Fruit fly (Drosophila melanogaster) whole organism, embryonic: ENCODE measurements around the gene CG32425.

Source experiments
- Adf1 ChIP-seq: fragments of 200-800 bp; sonication (Bioruptor generic); IDR thresholded peaks from 2 replicates; pipeline ENCODE4 v1.3.6; 2022; ENCODE audit warnings: missing biosample characterization, missing genetic modification characterization
- Antp ChIP-seq: fragments of 200-800 bp; sonication (Bioruptor generic); optimal IDR thresholded peaks from 3 replicates; lab custom pipeline; 2016; ENCODE audit warnings: missing biosample characterization, missing genetic modification characterization
- Awh ChIP-seq: fragments of 200-800 bp; sonication (Bioruptor generic); IDR thresholded peaks from 2 replicates; pipeline ENCODE4, ENCODE4 v1.3.6; 2022; ENCODE audit warnings: missing biosample characterization, missing genetic modification characterization
- CG10147 ChIP-seq: fragments of 200-800 bp; sonication (Bioruptor generic); optimal IDR thresholded peaks from 2 replicates; lab custom pipeline; 2019; ENCODE audit warnings: missing biosample characterization, mild to moderate bottlenecking, missing genetic modification characterization, moderate library complexity
- CG1024 ChIP-seq: fragments of 200-800 bp; sonication (Bioruptor generic); IDR thresholded peaks from 2 replicates; pipeline ENCODE4 v1.3.6; 2022; ENCODE audit warnings: missing biosample characterization, missing genetic modification characterization
- CG11504 ChIP-seq: fragments of 200-800 bp; sonication (Bioruptor generic); optimal IDR thresholded peaks from 3 replicates; lab custom pipeline; 2019; ENCODE audit warnings: missing biosample characterization, mild to moderate bottlenecking, missing genetic modification characterization, moderate library complexity
- CG12391 ChIP-seq: fragments of 200-800 bp; sonication (Bioruptor generic); optimal IDR thresholded peaks from 3 replicates; lab custom pipeline; 2018; ENCODE audit warnings: missing biosample characterization, mild to moderate bottlenecking, missing genetic modification characterization, moderate library complexity
- CG14965 ChIP-seq: fragments of 200-800 bp; sonication (Bioruptor generic); optimal IDR thresholded peaks from 2 replicates; lab custom pipeline; 2016; ENCODE audit warnings: missing biosample characterization, missing genetic modification characterization, borderline replicate concordance
- CG15479 ChIP-seq: fragments of 200-800 bp; sonication (Bioruptor generic); optimal IDR thresholded peaks from 3 replicates; lab custom pipeline; 2019; ENCODE audit warnings: missing biosample characterization, mild to moderate bottlenecking, missing genetic modification characterization, moderate library complexity
- CG15696 ChIP-seq: fragments of 200-800 bp; sonication (Bioruptor generic); optimal IDR thresholded peaks from 2 replicates; lab custom pipeline; 2019; ENCODE audit warnings: missing biosample characterization, mild to moderate bottlenecking, missing genetic modification characterization, moderate library complexity
- CG17829 ChIP-seq: fragments of 200-800 bp; optimal IDR thresholded peaks from 2 replicates; lab custom pipeline; 2019; ENCODE audit warnings: missing biosample characterization, mild to moderate bottlenecking, missing genetic modification characterization, moderate library complexity
- CG18476 ChIP-seq: fragments of 200-800 bp; sonication (Bioruptor generic); optimal IDR thresholded peaks from 2 replicates; lab custom pipeline; 2016; ENCODE audit warnings: missing biosample characterization, mild to moderate bottlenecking, missing genetic modification characterization
- CG18599 ChIP-seq: fragments of 200-800 bp; sonication (Bioruptor generic); optimal IDR thresholded peaks from 3 replicates; lab custom pipeline; 2017; ENCODE audit warnings: missing biosample characterization, missing genetic modification characterization, mild to moderate bottlenecking, moderate library complexity, missing genetic modification reagents
- CG34422 ChIP-seq: fragments of 200-800 bp; sonication (Bioruptor generic); IDR thresholded peaks from 3 replicates; pipeline ENCODE4 v1.3.6; 2022; ENCODE audit warnings: missing biosample characterization, missing genetic modification characterization
- CG43689 ChIP-seq: fragments of 200-800 bp; sonication (Bioruptor generic); IDR thresholded peaks from 2 replicates; pipeline ENCODE4 v1.3.6; 2022; ENCODE audit warnings: missing biosample characterization, missing genetic modification characterization
- CG5180 ChIP-seq: fragments of 200-800 bp; sonication (Bioruptor generic); optimal IDR thresholded peaks from 3 replicates; lab custom pipeline; 2017; ENCODE audit warnings: missing biosample characterization, missing genetic modification characterization, mild to moderate bottlenecking, moderate library complexity, missing genetic modification reagents
- CG6683 ChIP-seq: fragments of 200-800 bp; sonication (Bioruptor generic); optimal IDR thresholded peaks from 2 replicates; lab custom pipeline; 2017; ENCODE audit warnings: missing biosample characterization, mild to moderate bottlenecking, missing genetic modification characterization, missing genetic modification reagents
- CG8359 ChIP-seq: fragments of 200-800 bp; sonication (Bioruptor generic); optimal IDR thresholded peaks from 2 replicates; lab custom pipeline; 2017; ENCODE audit warnings: missing biosample characterization, mild to moderate bottlenecking, missing genetic modification characterization, borderline replicate concordance
- CG8765 ChIP-seq: fragments of 200-800 bp; sonication (Bioruptor generic); IDR thresholded peaks from 2 replicates; pipeline ENCODE4 v1.3.6; 2022; ENCODE audit warnings: missing biosample characterization, missing genetic modification characterization
- CG9797 ChIP-seq: fragments of 200-800 bp; sonication (Bioruptor generic); optimal IDR thresholded peaks from 3 replicates; lab custom pipeline; 2018; ENCODE audit warnings: missing biosample characterization, mild to moderate bottlenecking, missing genetic modification characterization
- CG9817 ChIP-seq: fragments of 200-800 bp; sonication (Bioruptor generic); optimal IDR thresholded peaks from 2 replicates; lab custom pipeline; 2018; ENCODE audit warnings: missing biosample characterization, mild to moderate bottlenecking, missing genetic modification characterization, moderate library complexity
- Hand ChIP-seq: fragments of 200-800 bp; sonication (Bioruptor generic); optimal IDR thresholded peaks from 2 replicates; lab custom pipeline; 2017; ENCODE audit warnings: mild to moderate bottlenecking, missing biosample characterization, missing genetic modification reagents, missing genetic modification characterization
- HmgZ ChIP-seq: fragments of 200-800 bp; sonication (Bioruptor generic); optimal IDR thresholded peaks from 2 replicates; lab custom pipeline; 2018; ENCODE audit warnings: missing biosample characterization, mild to moderate bottlenecking, missing genetic modification characterization
- Hr3 ChIP-seq: fragments of 200-800 bp; sonication (Bioruptor generic); optimal IDR thresholded peaks from 3 replicates; lab custom pipeline; 2016; ENCODE audit warnings: missing biosample characterization, missing genetic modification characterization
- Hr51 ChIP-seq, 2 experiments: fragments of 200-800 bp; sonication (Bioruptor generic); optimal IDR thresholded peaks; 2 replicates in 1 of 2; 3 replicates in 1 of 2; lab custom pipeline; 2016 to 2018; ENCODE audit warnings: missing biosample characterization in 2 of 2, missing genetic modification characterization in 2 of 2, mild to moderate bottlenecking in 1 of 2, moderate library complexity in 1 of 2
- Jarid2 ChIP-seq: fragments of 200-800 bp; sonication (Bioruptor generic); optimal IDR thresholded peaks from 3 replicates; lab custom pipeline; 2017; ENCODE audit warnings: mild to moderate bottlenecking, missing biosample characterization, missing genetic modification reagents, missing genetic modification characterization
- Neu2 ChIP-seq: fragments of 200-800 bp; sonication (Bioruptor generic); optimal IDR thresholded peaks from 3 replicates; lab custom pipeline; 2016; ENCODE audit warnings: missing biosample characterization, missing genetic modification characterization, borderline replicate concordance
- Nf-YA ChIP-seq: fragments of 200-800 bp; sonication (Bioruptor generic); IDR thresholded peaks from 2 replicates; pipeline ENCODE4 v1.3.6; 2022; ENCODE audit warnings: missing biosample characterization, missing genetic modification characterization
- Sox102F ChIP-seq: fragments of 200-800 bp; sonication (Bioruptor generic); optimal IDR thresholded peaks from 2 replicates; lab custom pipeline; 2018; ENCODE audit warnings: missing biosample characterization, mild to moderate bottlenecking, missing genetic modification characterization, moderate library complexity
- Sry-β ChIP-seq: fragments of 200-800 bp; sonication (Bioruptor generic); optimal IDR thresholded peaks from 2 replicates; lab custom pipeline; 2018; ENCODE audit warnings: missing biosample characterization, mild to moderate bottlenecking, missing genetic modification characterization, moderate library complexity
- Ssrp ChIP-seq: fragments of 200-800 bp; sonication (Bioruptor generic); optimal IDR thresholded peaks from 2 replicates; lab custom pipeline; 2018; ENCODE audit warnings: missing biosample characterization, mild to moderate bottlenecking, missing genetic modification characterization, moderate library complexity
- Stat92E ChIP-seq, 3 experiments: fragments of >200 bp in 2 of 3; fragments of 200-800 bp in 1 of 3; sonication (Bioruptor generic) in 1 of 3; optimal IDR thresholded peaks; 2 replicates each; lab custom pipeline; 2017 to 2019; ENCODE audit warnings: missing biosample characterization in 3 of 3, missing genetic modification characterization in 3 of 3, mild to moderate bottlenecking in 1 of 3, moderate library complexity in 1 of 3
- Trl ChIP-seq, 3 experiments: fragments of >200 bp in 2 of 3; fragments of 200-800 bp in 1 of 3; sonication (Bioruptor generic) in 1 of 3; optimal IDR thresholded peaks; 2 replicates in 1 of 3; 3 replicates in 2 of 3; lab custom pipeline; 2016 to 2017; ENCODE audit warnings: missing biosample characterization in 1 of 3, missing genetic modification characterization in 1 of 3
- aop ChIP-seq: fragments of 200-800 bp; sonication (Bioruptor generic); IDR thresholded peaks from 2 replicates; pipeline ENCODE4 v1.3.6; 2022; ENCODE audit warnings: missing biosample characterization, missing genetic modification characterization
- az2 ChIP-seq: fragments of 200-800 bp; sonication (Bioruptor generic); optimal IDR thresholded peaks from 3 replicates; lab custom pipeline; 2016; ENCODE audit warnings: missing biosample characterization, missing genetic modification characterization
- dysf ChIP-seq: fragments of 200-800 bp; sonication (Bioruptor generic); IDR thresholded peaks from 3 replicates; pipeline ENCODE4 v1.3.6; 2022; ENCODE audit warnings: missing biosample characterization, missing genetic modification characterization
- esg ChIP-seq: fragments of 200-800 bp; sonication (Bioruptor generic); conservative IDR thresholded peaks from 2 replicates; pipeline ENCODE4 v1.3.6; 2022; ENCODE audit warnings: missing biosample characterization, missing genetic modification characterization
- fd64A ChIP-seq: fragments of 200-800 bp; sonication (Bioruptor generic); optimal IDR thresholded peaks from 3 replicates; lab custom pipeline; 2018; ENCODE audit warnings: missing biosample characterization, mild to moderate bottlenecking, missing genetic modification characterization
- grn ChIP-seq: fragments of 200-800 bp; sonication (Bioruptor generic); optimal IDR thresholded peaks from 3 replicates; lab custom pipeline; 2017; ENCODE audit warnings: missing biosample characterization, missing genetic modification characterization
- her ChIP-seq: fragments of 200-800 bp; sonication (Bioruptor generic); optimal IDR thresholded peaks from 2 replicates; lab custom pipeline; 2016; ENCODE audit warnings: missing biosample characterization, missing genetic modification characterization
- ind ChIP-seq: fragments of 200-800 bp; sonication (Bioruptor generic); optimal IDR thresholded peaks from 3 replicates; lab custom pipeline; 2016; ENCODE audit warnings: missing biosample characterization, missing genetic modification characterization
- insv ChIP-seq, 2 experiments: fragments of 200-800 bp; sonication (Bioruptor generic); optimal IDR thresholded peaks; 3 replicates each; lab custom pipeline; 2016 to 2018; ENCODE audit warnings: missing biosample characterization in 2 of 2, missing genetic modification characterization in 2 of 2
- kay ChIP-seq: fragments of 200-800 bp; sonication (Bioruptor generic); optimal IDR thresholded peaks from 2 replicates; lab custom pipeline; 2016; ENCODE audit warnings: missing biosample characterization, missing genetic modification characterization
- luna ChIP-seq: fragments of 200-800 bp; sonication (Bioruptor generic); optimal IDR thresholded peaks from 2 replicates; lab custom pipeline; 2016; ENCODE audit warnings: missing biosample characterization, missing genetic modification characterization
- run ChIP-seq: fragments of 200-800 bp; sonication (Bioruptor generic); optimal IDR thresholded peaks from 3 replicates; lab custom pipeline; 2018; ENCODE audit warnings: missing biosample characterization, mild to moderate bottlenecking, missing genetic modification characterization
- sima ChIP-seq: fragments of 200-800 bp; sonication (Bioruptor generic); optimal IDR thresholded peaks from 2 replicates; lab custom pipeline; 2016; ENCODE audit warnings: missing biosample characterization, missing genetic modification characterization
- sug ChIP-seq: fragments of 200-800 bp; optimal IDR thresholded peaks from 2 replicates; lab custom pipeline; 2019; ENCODE audit warnings: missing biosample characterization, mild to moderate bottlenecking, missing genetic modification characterization, moderate library complexity
- trem ChIP-seq: fragments of 200-800 bp; optimal IDR thresholded peaks from 3 replicates; lab custom pipeline; 2019; ENCODE audit warnings: missing biosample characterization, mild to moderate bottlenecking, missing genetic modification characterization, moderate library complexity

CG32425 gene

dm6 chr3L:20473021-20473799 lies 23.9 kb upstream of the CG32425 start, which contains the start of the genes CG32428 and CG5969 (continued):
- TF ChIP-seq CG17829 (tag; lab: Kevin White, UChicago) (peak; percentile 72), CG34422 (GFP tag; lab: Robert Waterston, UW) (no peak), Sry-β (GFP tag; lab: Kevin White, UChicago) (no peak), HmgZ (tag; lab: Kevin White, UChicago) (peak; percentile 20), Trl (optimal IDR thresholded peaks at IDR 0.05; lab: Kevin White, UChicago) (no peak), Trl (GFP tag; optimal IDR thresholded peaks at IDR 0.05; lab: Kevin White, UChicago) (no peak), CG8765 (no peak), her (no peak), ind (peak; percentile 68), CG9817 (tag; lab: Kevin White, UChicago) (peak; percentile 70), az2 (peak; percentile 53), Sox102F (peak; percentile 51), Jarid2 (peak; percentile 55), Nf-YA (GFP tag; lab: Robert Waterston, UW) (no peak), Hand (GFP tag; lab: Kevin White, UChicago) (no peak), CG43689 (GFP tag; lab: Robert Waterston, UW) (no peak), CG5180 (GFP tag; lab: Kevin White, UChicago) (no peak), Stat92E (GFP tag; optimal IDR thresholded peaks at IDR 0.05; lab: Kevin White, UChicago) (no peak), CG18599 (peak; percentile 77), CG15479 (GFP tag; lab: Kevin White, UChicago) (peak; percentile 81), CG10147 (GFP tag; lab: Kevin White, UChicago) (peak; percentile 65), Adf1 (no peak), CG1024 (GFP tag; lab: Robert Waterston, UW) (no peak), CG9797 (peak; percentile 84), luna (GFP tag; lab: Kevin White, UChicago) (no peak), trem (tag; lab: Kevin White, UChicago) (peak; percentile 75), CG8359 (no peak), aop (GFP tag; lab: Robert Waterston, UW) (no peak), Ssrp (tag; lab: Kevin White, UChicago) (peak; percentile 28), CG6683 (GFP tag; lab: Kevin White, UChicago) (no peak), CG11504 (tag; lab: Kevin White, UChicago) (peak; percentile 84), CG18476 (GFP tag; lab: Kevin White, UChicago) (no peak), sug (peak; percentile 58), CG12391 (tag; lab: Kevin White, UChicago) (peak; percentile 79), Hr3 (GFP tag; lab: Kevin White, UChicago) (peak; percentile 53), CG14965 (GFP tag; lab: Kevin White, UChicago) (no peak), insv (GFP tag; optimal IDR thresholded peaks at IDR 0.05; lab: Kevin White, UChicago) (peak in 1 of 2 experiments; percentile 70), dysf (peak; percentile 67), Neu2 (no peak), CG15696 (tag; lab: Kevin White, UChicago) (no peak), esg (GFP tag; lab: Robert Waterston, UW) (peak; percentile 52), sima (GFP tag; lab: Kevin White, UChicago) (no peak), Hr51 (GFP tag; optimal IDR thresholded peaks at IDR 0.05; lab: Kevin White, UChicago) (peak; percentile 0 to 79), Awh (no peak), run (tag; lab: Kevin White, UChicago) (peak; percentile 14), Antp (GFP tag; lab: Kevin White, UChicago) (no peak), kay (peak; percentile 1), grn (GFP tag; lab: Kevin White, UChicago) (no peak), fd64A (GFP tag; lab: Kevin White, UChicago) (no peak)
